Worm (Caenorhabditis elegans): ENCODE data around the gene mel-46.

mel-46 gene

DNA sequence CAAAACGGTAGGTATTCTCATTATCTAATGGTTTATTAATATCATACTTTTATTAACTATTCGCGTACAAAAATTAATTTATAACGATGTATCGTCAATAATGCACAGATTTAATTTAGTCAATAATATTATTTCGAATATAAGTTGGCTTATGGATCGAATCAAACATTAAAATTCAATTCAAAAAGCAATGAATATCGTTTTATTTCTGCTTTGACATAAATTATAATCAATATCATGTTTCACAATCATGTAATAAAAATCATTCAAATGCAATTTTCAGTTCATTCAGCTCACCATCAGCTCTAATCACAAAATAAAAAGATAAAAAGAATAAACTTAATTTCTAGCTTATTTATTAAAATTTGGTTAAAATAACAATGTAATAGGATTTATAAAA is 34.6 kb downstream of the mel-46 start, which contains the start of gene Y116A8A.6:
Gene Y116A8A.6, minus strand, starts transcription at position 101 of the 400 bp plus-strand sequence.
- TF ChIP-seq cnd-1 (tag; optimal IDR thresholded peaks at IDR 0.05) (no peak), nhr-28 (tag; optimal IDR thresholded peaks at IDR 0.05) (no peak), snpc-4 (tag; optimal IDR thresholded peaks at IDR 0.05) (no peak), ces-1 (GFP tag; optimal IDR thresholded peaks at IDR 0.05) (no peak), ceh-39 (tag; optimal IDR thresholded peaks at IDR 0.05) (no peak), ham-2 (GFP tag; optimal IDR thresholded peaks at IDR 0.05) (no peak), nhr-2 (tag; optimal IDR thresholded peaks at IDR 0.05) (no peak), elt-1 (tag; optimal IDR thresholded peaks at IDR 0.05; ENCODE audit: borderline replicate concordance, insufficient read depth) (no peak), sem-2 (GFP tag; optimal IDR thresholded peaks at IDR 0.05) (no peak), nhr-76 (tag; optimal IDR thresholded peaks at IDR 0.05) (no peak), unc-120 (tag; optimal IDR thresholded peaks at IDR 0.05; ENCODE audit: poor library complexity, severe bottlenecking) (no peak), nhr-12 (tag; optimal IDR thresholded peaks at IDR 0.05) (no peak), drap-1 (GFP tag; optimal IDR thresholded peaks at IDR 0.05) (no peak), blmp-1 (tag; optimal IDR thresholded peaks at IDR 0.05) (no peak)

DNA sequence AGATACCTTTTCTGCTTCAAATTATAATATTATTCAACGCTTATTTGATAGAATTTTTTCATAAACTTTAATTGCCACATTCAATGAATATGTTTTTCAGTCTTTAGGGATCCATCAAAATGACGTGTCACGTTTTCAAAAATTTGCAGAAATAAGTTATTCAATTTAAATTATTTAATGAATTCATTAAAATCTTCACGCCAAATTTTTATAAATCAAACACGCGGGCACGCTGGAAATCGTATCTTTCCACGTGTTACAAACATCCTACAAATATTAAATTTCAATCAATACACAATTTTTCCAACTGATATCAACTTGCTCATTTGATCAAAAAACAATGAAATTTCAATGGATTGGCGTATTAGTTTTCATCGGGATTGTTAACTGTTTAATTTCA is 40.8 kb downstream of the mel-46 start, which contains the start of gene Y116A8A.4:
Gene Y116A8A.4, plus strand, starts transcription at position 301 of the 400 bp plus-strand sequence.
- TF ChIP-seq nhr-2 (tag; optimal IDR thresholded peaks at IDR 0.05) (no peak), nhr-12 (tag; optimal IDR thresholded peaks at IDR 0.05) (no peak), bed-3 (GFP tag; optimal IDR thresholded peaks at IDR 0.05) (no peak), ces-1 (GFP tag; optimal IDR thresholded peaks at IDR 0.05) (no peak), ceh-43 (GFP tag; optimal IDR thresholded peaks at IDR 0.05) (no peak), elt-1 (tag; optimal IDR thresholded peaks at IDR 0.05; ENCODE audit: borderline replicate concordance, insufficient read depth) (no peak), zip-8 (tag; optimal IDR thresholded peaks at IDR 0.05) (no peak), blmp-1 (tag; optimal IDR thresholded peaks at IDR 0.05) (no peak), lin-13 (tag; optimal IDR thresholded peaks at IDR 0.05) (no peak), sptf-1 (tag; optimal IDR thresholded peaks at IDR 0.05) (no peak), nhr-76 (tag; optimal IDR thresholded peaks at IDR 0.05) (no peak), sem-2 (GFP tag; optimal IDR thresholded peaks at IDR 0.05) (no peak), elt-3 (tag; optimal IDR thresholded peaks at IDR 0.05) (no peak), tbx-8 (GFP tag; optimal IDR thresholded peaks at IDR 0.05) (no peak)

DNA sequence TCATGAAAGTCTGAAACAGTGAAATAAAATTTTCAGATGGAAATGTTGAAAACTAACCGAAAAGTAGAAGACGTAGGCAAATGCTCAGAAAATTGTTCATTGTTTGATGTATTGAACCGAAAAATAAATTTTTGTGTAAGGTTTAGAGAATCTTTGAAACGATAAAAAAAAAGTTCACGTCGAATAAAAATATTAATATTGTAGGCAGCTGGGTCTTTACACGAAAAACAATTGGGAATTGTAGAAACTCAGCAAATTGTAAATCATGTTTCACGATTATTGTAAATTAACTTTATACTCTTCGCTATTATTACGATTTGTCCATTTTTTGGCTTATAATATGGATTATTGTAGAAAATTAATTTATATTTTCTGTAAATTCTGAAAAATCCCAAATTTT is 49.5 kb downstream of the mel-46 start, which contains the start of gene Y116A8A.2:
Gene Y116A8A.2, minus strand, starts transcription at position 101 of the 400 bp plus-strand sequence.
- TF ChIP-seq pha-4 (tag; optimal IDR thresholded peaks at IDR 0.05) (no peak), zip-8 (tag; optimal IDR thresholded peaks at IDR 0.05) (no peak), unc-120 (tag; optimal IDR thresholded peaks at IDR 0.05; ENCODE audit: poor library complexity, severe bottlenecking) (no peak), nhr-237 (tag; optimal IDR thresholded peaks at IDR 0.05) (no peak), ztf-11 (tag; optimal IDR thresholded peaks at IDR 0.05) (no peak), snpc-4 (tag; optimal IDR thresholded peaks at IDR 0.05) (no peak), unc-62 (GFP tag; optimal IDR thresholded peaks at IDR 0.05) (no peak), flh-1 (GFP tag; optimal IDR thresholded peaks at IDR 0.05) (no peak), cnd-1 (tag; optimal IDR thresholded peaks at IDR 0.05) (no peak)

DNA sequence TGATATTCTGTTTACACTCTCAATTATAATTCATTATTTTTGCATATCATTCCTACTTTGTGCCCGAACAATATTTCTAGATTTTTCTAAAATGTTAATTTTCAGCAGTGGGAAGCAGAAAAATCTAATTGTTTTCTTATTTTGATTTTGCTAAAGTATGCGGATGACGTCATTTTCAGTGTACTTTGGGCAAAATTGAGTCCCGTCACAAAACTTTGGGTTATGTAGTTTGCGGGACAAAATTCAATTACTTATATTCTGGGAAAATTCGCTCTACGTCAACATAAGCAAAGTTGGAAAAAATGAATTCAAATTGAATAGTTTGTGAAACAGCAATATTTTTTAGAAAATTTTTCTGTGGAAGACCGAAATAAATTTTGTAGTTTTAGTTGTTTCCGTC is 51.2 kb downstream of the mel-46 start:
- TF ChIP-seq ces-1 (GFP tag; optimal IDR thresholded peaks at IDR 0.05), result peak; percentile 43
- TF ChIP-seq lin-13 (tag; optimal IDR thresholded peaks at IDR 0.05), result no peak

DNA sequence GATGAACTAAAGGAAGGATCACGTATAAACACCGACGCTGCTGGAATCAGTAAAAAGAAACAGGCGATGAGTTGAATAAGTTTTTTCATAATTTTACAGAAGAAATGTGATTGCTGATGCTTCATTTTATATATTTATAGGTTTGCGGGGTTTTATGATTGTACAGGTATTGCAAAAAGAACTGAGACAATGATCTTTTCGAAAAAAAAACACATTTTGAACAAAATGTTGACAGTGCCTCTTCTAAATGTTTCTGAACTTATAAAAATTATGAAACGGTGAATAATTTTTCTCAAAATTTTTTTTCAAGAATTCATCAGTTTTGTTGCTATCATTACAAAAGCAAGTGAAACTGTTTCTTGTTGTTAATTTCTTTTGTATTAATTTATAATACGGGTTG is 56.9 kb downstream of the mel-46 start, which contains the start of gene clec-193:
Gene clec-193, minus strand, starts transcription at position 101 of the 400 bp plus-strand sequence.
- TF ChIP-seq mab-5 (tag; optimal IDR thresholded peaks at IDR 0.05) (no peak), sptf-1 (tag; optimal IDR thresholded peaks at IDR 0.05) (no peak), ceh-43 (GFP tag; optimal IDR thresholded peaks at IDR 0.05) (no peak), lin-13 (tag; optimal IDR thresholded peaks at IDR 0.05) (no peak), blmp-1 (tag; optimal IDR thresholded peaks at IDR 0.05) (no peak), nhr-76 (tag; optimal IDR thresholded peaks at IDR 0.05) (no peak), flh-1 (GFP tag; optimal IDR thresholded peaks at IDR 0.05) (no peak), snpc-4 (tag; optimal IDR thresholded peaks at IDR 0.05) (no peak), pha-4 (tag; optimal IDR thresholded peaks at IDR 0.05) (no peak), cnd-1 (tag; optimal IDR thresholded peaks at IDR 0.05) (no peak), ceh-39 (tag; optimal IDR thresholded peaks at IDR 0.05) (no peak), bed-3 (GFP tag; optimal IDR thresholded peaks at IDR 0.05) (no peak), mls-2 (tag; optimal IDR thresholded peaks at IDR 0.05) (no peak), sem-2 (GFP tag; optimal IDR thresholded peaks at IDR 0.05) (no peak), zip-8 (tag; optimal IDR thresholded peaks at IDR 0.05) (no peak), lin-32 (GFP tag; optimal IDR thresholded peaks at IDR 0.05) (no peak), nhr-12 (tag; optimal IDR thresholded peaks at IDR 0.05) (no peak), unc-120 (tag; optimal IDR thresholded peaks at IDR 0.05; ENCODE audit: poor library complexity, severe bottlenecking) (no peak), nhr-2 (tag; optimal IDR thresholded peaks at IDR 0.05) (no peak)
